Fruit fly (Drosophila melanogaster): ENCODE data around the gene Ir76a.

Ir76a gene

dm6 chr3L:19794203-19794802 is 4.8 kb upstream of the Ir76a start (continued):
- TF ChIP-seq tna (GFP tag; IDR thresholded peaks at IDR 0.05; ENCODE audit: partially characterized antibody) (peak; percentile 18; the same call in 1 of the 2 replicates), Lim3 (GFP tag; IDR thresholded peaks at IDR 0.05) (no peak), yki (optimal IDR thresholded peaks at IDR 0.05) (no peak), CG6854 (GFP tag; optimal IDR thresholded peaks at IDR 0.05) (peak; percentile 84), CG17328 (GFP tag; IDR thresholded peaks at IDR 0.05) (peak; percentile 66), Ada2b (GFP tag; IDR thresholded peaks at IDR 0.05) (peak; percentile 69), zfh1 (GFP tag; IDR thresholded peaks at IDR 0.05) (peak; percentile 74), CG18011 (GFP tag; optimal IDR thresholded peaks at IDR 0.05) (peak; percentile 74), pb (GFP tag; optimal IDR thresholded peaks at IDR 0.05) (peak; percentile 88), CG2712 (tag; optimal IDR thresholded peaks at IDR 0.05) (peak; percentile 88), CG9727 (GFP tag; optimal IDR thresholded peaks at IDR 0.05) (peak; percentile 94), Hr51 (GFP tag; optimal IDR thresholded peaks at IDR 0.05) (peak; percentile 66 to 89), HLH4C (GFP tag; IDR thresholded peaks at IDR 0.05; ENCODE audit: partially characterized antibody) (peak; percentile 42; the same call in 1 of the 3 replicates), CG9817 (tag; optimal IDR thresholded peaks at IDR 0.05) (peak; percentile 75), vfl (GFP tag; optimal IDR thresholded peaks at IDR 0.05) (peak; percentile 64), CG15601 (tag; optimal IDR thresholded peaks at IDR 0.05) (peak; percentile 72), sens-2 (GFP tag; IDR thresholded peaks at IDR 0.05) (peak; percentile 55), CG15479 (GFP tag; optimal IDR thresholded peaks at IDR 0.05) (no peak), CG14860 (GFP tag; IDR thresholded peaks at IDR 0.05; ENCODE audit: partially characterized antibody) (peak; percentile 44; the same call in 1 of the 3 replicates), CG6254 (GFP tag; optimal IDR thresholded peaks at IDR 0.05) (peak; percentile 78), az2 (GFP tag; optimal IDR thresholded peaks at IDR 0.05) (peak; percentile 82), dati (GFP tag; IDR thresholded peaks at IDR 0.05) (no peak), Oaz (GFP tag; IDR thresholded peaks at IDR 0.05) (no peak; the same call in 1 of the 2 replicates), CoRest (tag; optimal IDR thresholded peaks at IDR 0.05) (peak; percentile 92), gsb-n (tag; optimal IDR thresholded peaks at IDR 0.05) (peak; percentile 44), ato (GFP tag; IDR thresholded peaks at IDR 0.05; ENCODE audit: partially characterized antibody) (peak; percentile 44; the same call in 1 of the 2 replicates), CG13123 (GFP tag; optimal IDR thresholded peaks at IDR 0.05) (peak; percentile 30), Scr (GFP tag; IDR thresholded peaks at IDR 0.05; ENCODE audit: partially characterized antibody) (no peak; the same call in 1 of the 2 replicates), pum (GFP tag; optimal IDR thresholded peaks at IDR 0.05) (peak; percentile 49), shn (GFP tag; optimal IDR thresholded peaks at IDR 0.05) (peak; percentile 74), knrl (GFP tag; IDR thresholded peaks at IDR 0.05; ENCODE audit: partially characterized antibody) (no peak), CG3407 (GFP tag; optimal IDR thresholded peaks at IDR 0.05) (peak; percentile 73), CG4707 (GFP tag; optimal IDR thresholded peaks at IDR 0.05) (peak; percentile 81), Bgb (GFP tag; IDR thresholded peaks at IDR 0.05; ENCODE audit: partially characterized antibody) (peak; percentile 57), Doc3 (GFP tag; IDR thresholded peaks at IDR 0.05; ENCODE audit: partially characterized antibody) (no peak), Hsf (GFP tag; optimal IDR thresholded peaks at IDR 0.05) (peak; percentile 81), CG7745 (tag; optimal IDR thresholded peaks at IDR 0.05) (no peak), hbn (GFP tag; IDR thresholded peaks at IDR 0.05; ENCODE audit: partially characterized antibody) (no peak), Dip3 (GFP tag; optimal IDR thresholded peaks at IDR 0.05) (peak; percentile 63), gce (GFP tag; IDR thresholded peaks at IDR 0.05) (0 out of 3 replicates have a peak, but pooled peaks have one; percentile 11), gt (GFP tag; IDR thresholded peaks at IDR 0.05) (no peak), aop (GFP tag; IDR thresholded peaks at IDR 0.05) (no peak), Max (GFP tag; optimal IDR thresholded peaks at IDR 0.05) (peak; percentile 83), Hmr (GFP tag; optimal IDR thresholded peaks at IDR 0.05) (peak; percentile 90), CG18476 (GFP tag; optimal IDR thresholded peaks at IDR 0.05) (peak; percentile 84), Sin3A (optimal IDR thresholded peaks at IDR 0.05) (no peak), CG4820 (GFP tag; optimal IDR thresholded peaks at IDR 0.05) (peak; percentile 67), Atf6 (GFP tag; IDR thresholded peaks at IDR 0.05) (peak; percentile 83), tap (tag; optimal IDR thresholded peaks at IDR 0.05) (peak; percentile 71)
